Fruit fly (Drosophila melanogaster) whole organism, embryonic: ENCODE measurements around the gene Eig71Ec.
A peak's percentile ranks its signal among the peaks of the same experiment; 100 is the strongest.

Experiments used
- Aef1 ChIP-seq: fragments of 200-800 bp; sonication (Bioruptor generic); IDR thresholded peaks from 3 replicates; pipeline ENCODE4 v1.3.6; 2022; ENCODE audit warnings: missing biosample characterization, missing genetic modification characterization
- B-H1 ChIP-seq: fragments of 200-800 bp; sonication (Bioruptor generic); IDR thresholded peaks from 3 replicates; pipeline ENCODE4 v1.3.6; 2022; ENCODE audit warnings: missing biosample characterization, missing genetic modification characterization
- CG10431 ChIP-seq: fragments of 200-800 bp; sonication (Bioruptor generic); optimal IDR thresholded peaks from 3 replicates; lab custom pipeline; 2018; ENCODE audit warnings: missing biosample characterization, mild to moderate bottlenecking, missing genetic modification characterization
- CG11398 ChIP-seq: fragments of 200-800 bp; sonication (Bioruptor generic); optimal IDR thresholded peaks from 2 replicates; lab custom pipeline; 2016; ENCODE audit warnings: missing biosample characterization, missing genetic modification characterization
- CG11504 ChIP-seq: fragments of 200-800 bp; sonication (Bioruptor generic); optimal IDR thresholded peaks from 3 replicates; lab custom pipeline; 2019; ENCODE audit warnings: missing biosample characterization, mild to moderate bottlenecking, missing genetic modification characterization, moderate library complexity
- CG12071 ChIP-seq: fragments of 200-800 bp; sonication (Bioruptor generic); optimal IDR thresholded peaks from 3 replicates; lab custom pipeline; 2018; ENCODE audit warnings: missing biosample characterization, mild to moderate bottlenecking, missing genetic modification characterization
- CG12104 ChIP-seq: fragments of 200-800 bp; sonication (Bioruptor generic); optimal IDR thresholded peaks from 3 replicates; lab custom pipeline; 2016; ENCODE audit warnings: missing biosample characterization, missing genetic modification characterization
- CG12744 ChIP-seq: fragments of 200-800 bp; sonication (Bioruptor generic); optimal IDR thresholded peaks from 2 replicates; lab custom pipeline; 2016; ENCODE audit warnings: missing biosample characterization, missing genetic modification characterization
- CG14710 ChIP-seq: fragments of 200-800 bp; sonication (Bioruptor generic); optimal IDR thresholded peaks from 3 replicates; lab custom pipeline; 2019; ENCODE audit warnings: missing biosample characterization, mild to moderate bottlenecking, missing genetic modification characterization, moderate library complexity
- CG1647 ChIP-seq: fragments of 200-800 bp; sonication (Bioruptor generic); optimal IDR thresholded peaks from 3 replicates; lab custom pipeline; 2016; ENCODE audit warnings: missing biosample characterization, missing genetic modification characterization
- CG16779 ChIP-seq: fragments of 200-800 bp; sonication (Bioruptor generic); IDR thresholded peaks from 2 replicates; pipeline ENCODE4 v1.3.6; 2022; ENCODE audit warnings: missing biosample characterization, missing genetic modification characterization
- CG16863 ChIP-seq: fragments of 200-800 bp; sonication (Bioruptor generic); optimal IDR thresholded peaks from 3 replicates; lab custom pipeline; 2016; ENCODE audit warnings: missing biosample characterization, missing genetic modification characterization
- CG17186 ChIP-seq: fragments of 200-800 bp; sonication (Bioruptor generic); optimal IDR thresholded peaks from 3 replicates; lab custom pipeline; 2017; ENCODE audit warnings: missing biosample characterization, missing genetic modification reagents, missing genetic modification characterization
- CG18011 ChIP-seq: fragments of 200-800 bp; sonication (Bioruptor generic); optimal IDR thresholded peaks from 2 replicates; lab custom pipeline; 2017; ENCODE audit warnings: missing biosample characterization, missing genetic modification characterization, mild to moderate bottlenecking, moderate library complexity, missing genotype
- CG2678 ChIP-seq: fragments of 200-800 bp; sonication (Bioruptor generic); optimal IDR thresholded peaks from 3 replicates; lab custom pipeline; 2019; ENCODE audit warnings: missing biosample characterization, mild to moderate bottlenecking, missing genetic modification characterization, moderate library complexity
- CG2875 ChIP-seq: fragments of 200-800 bp; sonication (Bioruptor generic); optimal IDR thresholded peaks from 2 replicates; lab custom pipeline; 2017; ENCODE audit warnings: missing biosample characterization, mild to moderate bottlenecking, missing genetic modification characterization, missing genetic modification reagents
- CG3407 ChIP-seq: fragments of 200-800 bp; sonication (Bioruptor generic); optimal IDR thresholded peaks from 2 replicates; lab custom pipeline; 2018; ENCODE audit warnings: missing biosample characterization, mild to moderate bottlenecking, missing genetic modification characterization
- CG4707 ChIP-seq: fragments of 200-800 bp; sonication (Bioruptor generic); optimal IDR thresholded peaks from 2 replicates; lab custom pipeline; 2018; ENCODE audit warnings: missing biosample characterization, mild to moderate bottlenecking, missing genetic modification characterization, moderate library complexity
- CG8388 ChIP-seq: fragments of 200-800 bp; sonication (Bioruptor generic); optimal IDR thresholded peaks from 2 replicates; lab custom pipeline; 2019; ENCODE audit warnings: missing biosample characterization, mild to moderate bottlenecking, missing genetic modification characterization, moderate library complexity
- CG8924 ChIP-seq: fragments of 200-800 bp; optimal IDR thresholded peaks from 3 replicates; lab custom pipeline; 2019; ENCODE audit warnings: missing biosample characterization, mild to moderate bottlenecking, missing genetic modification characterization, moderate library complexity
- Camta ChIP-seq: fragments of 200-800 bp; sonication (Bioruptor generic); optimal IDR thresholded peaks from 2 replicates; lab custom pipeline; 2016; ENCODE audit warnings: missing biosample characterization, missing genetic modification characterization
- D19B ChIP-seq: fragments of 200-800 bp; sonication (Bioruptor generic); optimal IDR thresholded peaks from 2 replicates; lab custom pipeline; 2017; ENCODE audit warnings: missing biosample characterization, mild to moderate bottlenecking, missing genetic modification characterization
- Dp ChIP-seq: fragments of 200-800 bp; sonication (Bioruptor generic); optimal IDR thresholded peaks from 2 replicates; lab custom pipeline; 2018; ENCODE audit warnings: missing biosample characterization, mild to moderate bottlenecking, missing genetic modification characterization, moderate library complexity
- Fer3 ChIP-seq: fragments of 200-800 bp; sonication (Bioruptor generic); optimal IDR thresholded peaks from 2 replicates; lab custom pipeline; 2018; ENCODE audit warnings: missing biosample characterization, mild to moderate bottlenecking, missing genetic modification characterization, moderate library complexity
- H2.0 ChIP-seq: fragments of 200-800 bp; sonication (Bioruptor generic); IDR thresholded peaks from 2 replicates; pipeline ENCODE4 v1.3.6; 2022; ENCODE audit warnings: missing biosample characterization, missing genetic modification characterization
- Hsf ChIP-seq: fragments of 200-800 bp; sonication (Bioruptor generic); optimal IDR thresholded peaks from 3 replicates; lab custom pipeline; 2016; ENCODE audit warnings: missing biosample characterization, missing genetic modification characterization
- Myb ChIP-seq: fragments of 200-800 bp; sonication (Bioruptor generic); optimal IDR thresholded peaks from 2 replicates; lab custom pipeline; 2016; ENCODE audit warnings: missing biosample characterization, missing genetic modification characterization
- NC2α ChIP-seq: fragments of 200-800 bp; sonication (Bioruptor generic); optimal IDR thresholded peaks from 2 replicates; lab custom pipeline; 2016; ENCODE audit warnings: missing biosample characterization, missing genetic modification characterization
- Side ChIP-seq: fragments of 200-800 bp; sonication (Bioruptor generic); optimal IDR thresholded peaks from 2 replicates; lab custom pipeline; 2016; ENCODE audit warnings: missing biosample characterization, missing genetic modification characterization
- TFAM ChIP-seq: fragments of 200-800 bp; sonication (Bioruptor generic); optimal IDR thresholded peaks from 2 replicates; lab custom pipeline; 2017; ENCODE audit warnings: missing biosample characterization, missing genetic modification characterization, inconsistent platforms
- Tbp ChIP-seq: fragments of >200 bp; optimal IDR thresholded peaks from 2 replicates; lab custom pipeline; 2018; ENCODE audit warnings: missing biosample characterization, missing genetic modification characterization
- Usf ChIP-seq: fragments of 200-800 bp; sonication (Bioruptor generic); optimal IDR thresholded peaks from 2 replicates; lab custom pipeline; 2017; ENCODE audit warnings: missing genotype, missing biosample characterization, missing genetic modification characterization
- Xrp1 ChIP-seq: fragments of 200-800 bp; sonication (Bioruptor generic); IDR thresholded peaks from 2 replicates; pipeline ENCODE4 v1.3.6; 2022; ENCODE audit warnings: missing biosample characterization, missing genetic modification characterization
- ab ChIP-seq: fragments of 200-800 bp; sonication (Bioruptor generic); optimal IDR thresholded peaks from 2 replicates; lab custom pipeline; 2016; ENCODE audit warnings: missing biosample characterization, missing genetic modification characterization
- abd-A ChIP-seq: fragments of 200-800 bp; sonication (Bioruptor generic); optimal IDR thresholded peaks from 3 replicates; lab custom pipeline; 2019; ENCODE audit warnings: missing biosample characterization, mild to moderate bottlenecking, missing genetic modification characterization, moderate library complexity
- chif ChIP-seq, 2 experiments: fragments of 200-800 bp; sonication (Bioruptor generic); optimal IDR thresholded peaks; 3 replicates each; lab custom pipeline; 2016; ENCODE audit warnings: missing biosample characterization in 2 of 2, missing genetic modification characterization in 2 of 2
- crol ChIP-seq: fragments of 200-800 bp; sonication (Bioruptor generic); IDR thresholded peaks from 2 replicates; pipeline ENCODE4 v1.3.6; 2022; ENCODE audit warnings: missing biosample characterization, missing genetic modification characterization
- danr ChIP-seq: fragments of 200-800 bp; sonication (Bioruptor generic); IDR thresholded peaks from 2 replicates; pipeline ENCODE4 v1.3.6; 2022; ENCODE audit warnings: missing biosample characterization, missing genetic modification characterization
- fd3F ChIP-seq: fragments of 200-800 bp; sonication (Bioruptor generic); optimal IDR thresholded peaks from 2 replicates; lab custom pipeline; 2018; ENCODE audit warnings: missing biosample characterization, mild to moderate bottlenecking, missing genetic modification characterization, moderate library complexity
- gcm2 ChIP-seq: fragments of 200-800 bp; sonication (Bioruptor generic); optimal IDR thresholded peaks from 2 replicates; lab custom pipeline; 2016; ENCODE audit warnings: missing biosample characterization, missing genetic modification characterization
- her ChIP-seq: fragments of 200-800 bp; sonication (Bioruptor generic); optimal IDR thresholded peaks from 2 replicates; lab custom pipeline; 2016; ENCODE audit warnings: missing biosample characterization, missing genetic modification characterization
- lab ChIP-seq: fragments of 200-800 bp; sonication (Bioruptor generic); optimal IDR thresholded peaks from 3 replicates; lab custom pipeline; 2017; ENCODE audit warnings: missing biosample characterization, missing genetic modification characterization, mild to moderate bottlenecking, moderate library complexity, missing genetic modification reagents
- lbe ChIP-seq: fragments of 200-800 bp; sonication (Bioruptor generic); optimal IDR thresholded peaks from 2 replicates; lab custom pipeline; 2016; ENCODE audit warnings: missing biosample characterization, mild to moderate bottlenecking, missing genetic modification characterization
- nmo ChIP-seq: fragments of 200-800 bp; sonication (Bioruptor generic); optimal IDR thresholded peaks from 2 replicates; lab custom pipeline; 2018; ENCODE audit warnings: missing biosample characterization, mild to moderate bottlenecking, missing genetic modification characterization, moderate library complexity
- otp ChIP-seq: fragments of 200-800 bp; sonication (Bioruptor generic); IDR thresholded peaks from 3 replicates; pipeline ENCODE4, ENCODE4 v1.3.6; 2022; ENCODE audit warnings: missing biosample characterization, missing genetic modification characterization
- pho ChIP-seq: fragments of 200-800 bp; sonication (Bioruptor generic); optimal IDR thresholded peaks from 2 replicates; lab custom pipeline; 2016; ENCODE audit warnings: missing biosample characterization, missing genetic modification characterization
- pita ChIP-seq: fragments of 200-800 bp; sonication (Bioruptor generic); optimal IDR thresholded peaks from 2 replicates; lab custom pipeline; 2017; ENCODE audit warnings: missing biosample characterization, mild to moderate bottlenecking, missing genetic modification characterization
- seq ChIP-seq: fragments of 200-800 bp; sonication (Bioruptor generic); IDR thresholded peaks from 2 replicates; pipeline ENCODE4 v1.3.6; 2022; ENCODE audit warnings: missing biosample characterization, missing genetic modification characterization
- slou ChIP-seq: fragments of 200-800 bp; sonication (Bioruptor generic); optimal IDR thresholded peaks from 3 replicates; lab custom pipeline; 2016; ENCODE audit warnings: missing biosample characterization, missing genetic modification characterization
- tx ChIP-seq: fragments of 200-800 bp; sonication (Bioruptor generic); optimal IDR thresholded peaks from 2 replicates; lab custom pipeline; 2016; ENCODE audit warnings: missing biosample characterization, missing genetic modification characterization
- vfl ChIP-seq: fragments of 200-800 bp; sonication (Bioruptor generic); optimal IDR thresholded peaks from 2 replicates; lab custom pipeline; 2016; ENCODE audit warnings: missing biosample characterization, missing genetic modification characterization

The Eig71Ec gene

DNA sequence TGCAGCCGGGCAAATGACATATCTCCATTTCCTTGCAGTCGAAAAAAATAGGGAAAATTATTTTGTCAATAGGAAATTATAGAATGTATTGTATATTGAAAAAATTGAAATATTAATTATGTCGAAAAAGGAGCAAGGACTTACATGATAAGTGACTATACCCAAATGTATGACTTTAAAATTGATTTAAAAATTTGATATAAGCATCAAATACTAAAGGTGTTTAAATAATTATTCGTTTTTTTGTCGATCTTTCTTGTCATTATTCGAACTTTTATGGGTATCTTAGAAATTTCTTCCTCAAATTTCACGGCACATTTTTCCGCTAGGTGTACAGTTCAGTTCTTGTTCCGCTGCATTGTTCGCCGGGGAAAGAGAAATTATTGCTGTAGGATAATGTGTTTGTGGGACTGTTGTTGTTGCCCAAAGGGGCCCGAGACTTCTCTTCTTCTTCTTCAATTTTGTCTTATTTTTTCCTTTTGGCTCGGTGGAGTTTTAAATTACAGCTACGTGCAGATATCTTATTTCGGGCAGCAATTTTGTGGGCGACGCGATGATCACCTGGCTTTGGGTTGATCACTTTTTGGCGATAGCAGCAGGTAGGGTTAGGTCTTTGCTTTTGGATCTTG lies 48.4 kb upstream of the Eig71Ec start (continued):
- TF ChIP-seq Myb (no peak), her (GFP tag; lab: Kevin White, UChicago) (no peak), lab (GFP tag; lab: Kevin White, UChicago) (no peak), D19B (GFP tag; lab: Kevin White, UChicago) (no peak), pita (GFP tag; lab: Kevin White, UChicago) (no peak), CG4707 (GFP tag; lab: Kevin White, UChicago) (no peak), lbe (GFP tag; lab: Kevin White, UChicago) (no peak), Side (no peak), CG3407 (GFP tag; lab: Kevin White, UChicago) (peak; percentile 25), CG11398 (GFP tag; lab: Kevin White, UChicago) (no peak), CG14710 (tag; lab: Kevin White, UChicago) (peak; percentile 72), Tbp (GFP tag; lab: Kevin White, UChicago) (no peak), pho (GFP tag; lab: Kevin White, UChicago) (no peak), vfl (no peak), chif (GFP tag; optimal IDR thresholded peaks at IDR 0.05; lab: Kevin White, UChicago) (peak in 1 of 2 experiments; percentile 58), Usf (GFP tag; lab: Kevin White, UChicago) (peak; percentile 14), Hsf (GFP tag; lab: Kevin White, UChicago) (peak; percentile 32), slou (GFP tag; lab: Kevin White, UChicago) (no peak), gcm2 (GFP tag; lab: Kevin White, UChicago) (no peak), Fer3 (tag; lab: Kevin White, UChicago) (no peak), CG12071 (GFP tag; lab: Kevin White, UChicago) (no peak), crol (GFP tag; lab: Robert Waterston, UW) (no peak), otp (GFP tag; lab: Robert Waterston, UW) (no peak), CG12104 (GFP tag; lab: Kevin White, UChicago) (no peak), CG2678 (tag; lab: Kevin White, UChicago) (no peak), Dp (GFP tag; lab: Kevin White, UChicago) (no peak), H2.0 (no peak), CG16779 (GFP tag; lab: Robert Waterston, UW) (no peak), tx (GFP tag; lab: Kevin White, UChicago) (no peak), CG10431 (GFP tag; lab: Kevin White, UChicago) (peak; percentile 47), ab (GFP tag; lab: Kevin White, UChicago) (no peak), danr (no peak), CG16863 (no peak), nmo (GFP tag; lab: Kevin White, UChicago) (peak; percentile 82), CG1647 (GFP tag; lab: Kevin White, UChicago) (no peak), CG12744 (GFP tag; lab: Kevin White, UChicago) (no peak), CG2875 (GFP tag; lab: Kevin White, UChicago) (peak; percentile 38), seq (GFP tag; lab: Robert Waterston, UW) (no peak), CG8388 (GFP tag; lab: Kevin White, UChicago) (peak; percentile 66), fd3F (GFP tag; lab: Kevin White, UChicago) (no peak), CG8924 (tag; lab: Kevin White, UChicago) (peak; percentile 75), NC2α (GFP tag; lab: Kevin White, UChicago) (no peak), Aef1 (GFP tag; lab: Robert Waterston, UW) (no peak), Xrp1 (GFP tag; lab: Robert Waterston, UW) (peak; percentile 47; the same call in 1 of the 2 replicates), abd-A (tag; lab: Kevin White, UChicago) (no peak), B-H1 (GFP tag; lab: Robert Waterston, UW) (no peak), TFAM (no peak), CG11504 (tag; lab: Kevin White, UChicago) (peak; percentile 27), CG18011 (GFP tag; lab: Kevin White, UChicago) (no peak), Camta (GFP tag; lab: Kevin White, UChicago) (no peak), CG17186 (GFP tag; lab: Kevin White, UChicago) (no peak)
